Fruit fly (Drosophila melanogaster) Kc167 (cell line): ENCODE data around the gene Eip74EF.

Experiments
- Myc ChIP-seq: fragments of >200 bp; optimal IDR thresholded peaks from 2 replicates; lab custom pipeline; 2017; ENCODE audit warnings: missing external identifiers
- h ChIP-seq: fragments of >200 bp; optimal IDR thresholded peaks from 3 replicates; lab custom pipeline; 2018; ENCODE audit warnings: missing external identifiers
- insv ChIP-seq: fragments of >200 bp; optimal IDR thresholded peaks from 3 replicates; lab custom pipeline; 2018; ENCODE audit warnings: missing external identifiers
- psq ChIP-seq: fragments of >200 bp; optimal IDR thresholded peaks from 2 replicates; lab custom pipeline; 2017; ENCODE audit warnings: missing external identifiers
- ttk ChIP-seq: sonication (Bioruptor generic); optimal IDR thresholded peaks from 2 replicates; lab custom pipeline; 2017; ENCODE audit warnings: missing external identifiers

dm6 chr3L:17569737-17570546 lies 49.2 kb downstream of the Eip74EF start:
- TF ChIP-seq h (lab: Kevin White, UChicago) (no peak), ttk (lab: Kevin White, UChicago) (no peak), Myc (lab: Kevin White, UChicago) (no peak), insv (lab: Kevin White, UChicago) (no peak), psq (lab: Kevin White, UChicago) (no peak)
